Worm (Caenorhabditis elegans): ENCODE results near the gene nish-1.

Gene nish-1

DNA sequence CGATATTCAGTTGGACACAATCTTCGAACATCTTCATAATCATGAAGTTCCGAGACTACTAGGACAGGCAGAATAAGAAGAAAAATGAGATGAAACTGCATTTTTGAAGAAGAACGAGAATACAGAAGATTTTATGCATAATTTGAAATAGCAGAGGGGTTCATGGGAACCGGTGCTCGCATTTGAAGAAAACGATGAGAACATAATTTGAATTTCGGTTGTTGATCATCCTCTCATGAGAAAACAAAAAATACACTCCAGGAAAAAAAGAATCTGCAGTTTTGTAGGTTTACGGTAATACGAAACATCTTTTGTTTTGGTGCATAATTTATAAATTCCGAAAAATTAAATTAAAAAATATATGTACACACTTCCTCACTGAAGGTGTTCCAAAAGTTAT, 21.8 kb downstream of the nish-1 start, which contains the start of gene srlf-11:
srlf-11 (minus strand) TSS at position 101 of the 400 bp plus-strand sequence.
- no peak for TF ChIP-seq F39B2.1 (GFP tag; IDR thresholded peaks at IDR 0.05)
- TF ChIP-seq him-1 (tag; optimal IDR thresholded peaks at IDR 0.05), result no peak
- no peak for TF ChIP-seq F49E8.2 (tag; optimal IDR thresholded peaks at IDR 0.05; ENCODE audit: insufficient read depth)
- TF ChIP-seq die-1 (tag; optimal IDR thresholded peaks at IDR 0.05), result no peak
- no peak for TF ChIP-seq snpc-1.1 (tag; optimal IDR thresholded peaks at IDR 0.05; ENCODE audit: insufficient read depth)
- no peak for TF ChIP-seq D2030.7 (GFP tag; IDR thresholded peaks at IDR 0.05)
- TF ChIP-seq chd-7 (tag; optimal IDR thresholded peaks at IDR 0.05), result no peak
- TF ChIP-seq tbx-9 (tag; optimal IDR thresholded peaks at IDR 0.05; ENCODE audit: borderline replicate concordance), result no peak
- no peak for TF ChIP-seq nhr-80 (tag; optimal IDR thresholded peaks at IDR 0.05)
- TF ChIP-seq ceh-27 (GFP tag; optimal IDR thresholded peaks at IDR 0.05), result no peak
- no peak for TF ChIP-seq mxl-1 (tag; optimal IDR thresholded peaks at IDR 0.05)
- TF ChIP-seq hrde-1 (tag; optimal IDR thresholded peaks at IDR 0.05; ENCODE audit: borderline replicate concordance), result no peak
- TF ChIP-seq tbp1 (GFP tag; optimal IDR thresholded peaks at IDR 0.05), result no peak
- TF ChIP-seq hlh-12 (tag; optimal IDR thresholded peaks at IDR 0.05), result no peak
- TF ChIP-seq ama-1 (optimal IDR thresholded peaks at IDR 0.05), result no peak
- no peak for TF ChIP-seq ama-1 (GFP tag; optimal IDR thresholded peaks at IDR 0.05)
- no peak for TF ChIP-seq dpff-1 (tag; optimal IDR thresholded peaks at IDR 0.05)
- TF ChIP-seq let-526 (GFP tag; IDR thresholded peaks at IDR 0.05), result no peak
- no peak for TF ChIP-seq ZK185.1 (tag; optimal IDR thresholded peaks at IDR 0.05; ENCODE audit: poor library complexity, severe bottlenecking)

DNA sequence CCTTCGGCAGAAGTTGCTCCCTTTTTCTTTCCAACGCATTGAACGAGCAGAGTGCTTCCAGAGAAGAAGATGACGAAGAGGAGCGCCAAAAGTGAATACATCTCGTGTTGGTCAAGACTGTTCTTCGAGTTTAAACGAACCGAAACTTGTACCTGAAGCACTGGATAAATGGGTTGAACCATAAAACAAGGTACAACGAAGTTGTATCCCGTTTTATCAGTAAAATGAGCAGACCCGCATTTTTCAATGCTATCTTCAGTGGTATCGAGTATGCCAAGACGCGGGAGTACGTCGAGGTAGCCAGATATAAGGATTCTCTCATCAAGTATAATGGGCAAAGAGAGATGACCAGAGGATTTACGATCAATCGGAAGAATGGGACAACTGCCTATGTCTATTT, 23.2 kb downstream of the nish-1 start, which contains the start of gene F13E9.16:
F13E9.16 (minus strand) TSS at position 101 of the 400 bp plus-strand sequence.
- TF ChIP-seq dpl-1 (GFP tag; optimal IDR thresholded peaks at IDR 0.05), result no peak
- no peak for TF ChIP-seq T07F8.4 (tag; optimal IDR thresholded peaks at IDR 0.05)
- TF ChIP-seq hrde-1 (tag; optimal IDR thresholded peaks at IDR 0.05; ENCODE audit: borderline replicate concordance), result no peak
- TF ChIP-seq snpc-1.3 (tag; optimal IDR thresholded peaks at IDR 0.05; ENCODE audit: insufficient read depth), result no peak
- TF ChIP-seq hlh-12 (tag; optimal IDR thresholded peaks at IDR 0.05), result no peak
- TF ChIP-seq mxl-1 (tag; optimal IDR thresholded peaks at IDR 0.05), result no peak
- TF ChIP-seq let-526 (GFP tag; IDR thresholded peaks at IDR 0.05), result no peak
- no peak for TF ChIP-seq B0019.2 (GFP tag; conservative IDR thresholded peaks at IDR 0.05)
- no peak for TF ChIP-seq rcor-1 (GFP tag; IDR thresholded peaks at IDR 0.05)
- no peak for TF ChIP-seq attf-5 (GFP tag; optimal IDR thresholded peaks at IDR 0.05)
- TF ChIP-seq lin-35 (GFP tag; optimal IDR thresholded peaks at IDR 0.05), result no peak
- no peak for TF ChIP-seq lsl-1 (GFP tag; optimal IDR thresholded peaks at IDR 0.05)
- no peak for TF ChIP-seq attf-3 (GFP tag; conservative IDR thresholded peaks at IDR 0.05)

DNA sequence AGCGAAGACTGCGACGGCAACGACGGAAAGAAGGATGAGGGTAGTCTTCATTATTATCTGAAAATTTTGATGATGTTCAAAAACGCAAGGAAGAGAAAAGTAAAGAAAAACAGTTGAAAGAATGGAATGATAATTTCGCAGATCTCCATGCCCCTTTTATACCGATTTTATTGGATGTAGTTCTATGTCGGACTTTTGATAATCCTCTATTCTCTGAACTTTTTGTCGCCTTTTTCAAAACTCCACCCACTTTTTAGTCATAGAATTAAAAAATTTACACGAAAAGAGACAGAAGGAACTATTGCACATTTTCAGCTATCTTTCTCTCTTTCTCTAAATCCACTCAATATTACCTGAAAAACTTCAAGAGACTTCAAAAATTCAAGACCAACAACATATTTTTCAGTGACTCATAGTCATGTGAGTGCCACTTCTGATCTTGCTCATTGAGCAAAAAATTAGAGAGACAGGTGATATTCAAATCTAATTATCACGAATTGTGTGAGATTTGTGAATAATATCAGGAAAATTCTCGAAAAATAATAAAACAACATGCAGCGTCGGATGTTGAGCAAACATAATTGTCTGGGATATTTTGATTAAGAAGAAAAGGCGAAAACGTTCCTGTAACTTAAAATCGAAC, 25.8 kb downstream of the nish-1 start, which contains the start of gene F13E9.15:
F13E9.15 (minus strand) TSS at position 51 of the 643 bp plus-strand sequence.
- TF ChIP-seq hmg-1.2 (GFP tag; IDR thresholded peaks at IDR 0.05), result no peak
- no peak for TF ChIP-seq cebp-2 (GFP tag; IDR thresholded peaks at IDR 0.05)
- TF ChIP-seq let-607 (tag; optimal IDR thresholded peaks at IDR 0.05), result no peak
- no peak for TF ChIP-seq pbrm-1 (GFP tag; IDR thresholded peaks at IDR 0.05)
- no peak for TF ChIP-seq dpff-1 (tag; optimal IDR thresholded peaks at IDR 0.05)
- TF ChIP-seq Y79H2A.3 (GFP tag; conservative IDR thresholded peaks at IDR 0.05), result no peak
- no peak for TF ChIP-seq F37B4.10 (GFP tag; IDR thresholded peaks at IDR 0.05)
- no peak for TF ChIP-seq F10E7.11 (tag; optimal IDR thresholded peaks at IDR 0.05)
- TF ChIP-seq lsy-27 (tag; optimal IDR thresholded peaks at IDR 0.05; ENCODE audit: borderline replicate concordance, insufficient read depth), result no peak
- TF ChIP-seq akir-1 (GFP tag; optimal IDR thresholded peaks at IDR 0.05), result no peak
- no peak for TF ChIP-seq madf-8 (GFP tag; conservative IDR thresholded peaks at IDR 0.05)
- no peak for TF ChIP-seq snpc-1.3 (tag; optimal IDR thresholded peaks at IDR 0.05; ENCODE audit: insufficient read depth)
- TF ChIP-seq zim-3 (tag; optimal IDR thresholded peaks at IDR 0.05), result no peak
- TF ChIP-seq T07F8.4 (tag; optimal IDR thresholded peaks at IDR 0.05), result no peak
- no peak for TF ChIP-seq ceh-40 (GFP tag; IDR thresholded peaks at IDR 0.05)

Measured in whole organism, young adult.